Fruit fly (Drosophila melanogaster): Measurements from ENCODE around the gene Cbl.

DNA sequence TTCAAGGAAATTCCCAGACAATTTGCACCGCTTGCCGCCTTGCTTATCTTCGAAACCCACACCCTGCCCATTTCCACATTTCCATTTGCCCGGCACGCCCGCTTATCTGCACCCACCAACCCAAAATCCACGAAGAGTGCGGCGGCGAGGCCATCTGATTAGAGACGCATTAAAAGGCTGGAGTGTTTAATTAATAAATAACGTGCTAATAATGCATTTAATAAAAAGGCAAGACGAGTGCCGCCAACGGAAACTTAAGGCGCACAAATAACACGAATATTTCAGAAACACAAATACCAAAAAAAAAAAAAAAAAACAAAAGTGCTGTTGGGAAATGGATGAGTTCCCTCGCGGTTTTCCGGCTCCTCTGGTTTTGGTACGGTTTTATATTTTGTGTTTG, 28.2 kb downstream of the Cbl start:
- no peak for TF ChIP-seq CTCF (optimal IDR thresholded peaks at IDR 0.05)
- no peak for TF ChIP-seq CG8478 (optimal IDR thresholded peaks at IDR 0.05)

Measured in S2 (cell line).